Fruit fly (Drosophila melanogaster): ENCODE results near the gene Sec71.

Gene Sec71

DNA sequence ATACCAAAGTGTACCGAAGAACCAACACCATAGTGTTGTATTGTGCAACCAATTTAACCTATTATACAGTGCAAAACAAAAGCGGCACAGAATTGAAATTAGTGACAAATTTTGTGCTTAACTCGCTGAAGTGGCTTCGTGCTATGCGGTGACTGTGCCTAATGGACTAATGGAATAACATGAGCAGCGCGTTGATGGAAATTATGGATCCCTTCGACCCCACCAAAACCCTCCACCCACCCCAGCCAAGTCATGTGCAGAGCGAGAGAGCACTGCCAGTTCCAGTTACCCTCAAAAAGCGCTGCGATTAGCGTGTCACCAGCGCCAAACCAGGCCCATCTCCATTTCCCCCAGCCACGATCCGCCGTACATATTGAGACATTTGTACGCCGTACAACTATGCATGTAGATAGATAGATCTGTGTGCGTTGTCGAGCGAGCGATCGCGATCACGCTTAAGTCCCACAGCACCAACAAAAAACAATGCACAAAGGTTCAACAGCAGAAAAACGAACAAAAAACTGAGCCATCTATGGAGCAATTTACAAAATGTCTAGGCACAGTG, 8.8 kb downstream of the Sec71 start (continued):
- TF ChIP-seq corto (GFP tag; optimal IDR thresholded peaks at IDR 0.05) (no peak), CG18764 (GFP tag; optimal IDR thresholded peaks at IDR 0.05) (no peak), sob (GFP tag; IDR thresholded peaks at IDR 0.05) (no peak), D19A (tag; optimal IDR thresholded peaks at IDR 0.05) (no peak), CG32532 (GFP tag; IDR thresholded peaks at IDR 0.05) (0 out of 2 replicates have a peak, but pooled peaks have one; percentile 18), Elba2 (GFP tag; optimal IDR thresholded peaks at IDR 0.05) (no peak), Ets65A (GFP tag) (no peak), CG17829 (tag; optimal IDR thresholded peaks at IDR 0.05) (no peak), CG6683 (GFP tag; optimal IDR thresholded peaks at IDR 0.05) (no peak), tna (GFP tag; IDR thresholded peaks at IDR 0.05; ENCODE audit: partially characterized antibody) (no peak), tap (tag; optimal IDR thresholded peaks at IDR 0.05) (no peak), CG7786 (GFP tag; optimal IDR thresholded peaks at IDR 0.05) (no peak), CG4360 (GFP tag; IDR thresholded peaks at IDR 0.05) (no peak), Hsf (GFP tag; optimal IDR thresholded peaks at IDR 0.05) (no peak), Adf1 (GFP tag; IDR thresholded peaks at IDR 0.05) (peak; percentile 22; the same call in 1 of the 2 replicates), CG10565 (GFP tag; optimal IDR thresholded peaks at IDR 0.05) (no peak), crp (GFP tag; optimal IDR thresholded peaks at IDR 0.05) (no peak), Sin3A (optimal IDR thresholded peaks at IDR 0.05) (no peak), Med (GFP tag) (peak; percentile 60), vvl (GFP tag; IDR thresholded peaks at IDR 0.05) (peak; percentile 46; the same call in 1 of the 2 replicates), CG31388 (GFP tag; optimal IDR thresholded peaks at IDR 0.05) (no peak), nerfin-2 (GFP tag; IDR thresholded peaks at IDR 0.05; ENCODE audit: partially characterized antibody) (no peak), Scr (GFP tag; IDR thresholded peaks at IDR 0.05; ENCODE audit: partially characterized antibody) (no peak), crc (GFP tag; optimal IDR thresholded peaks at IDR 0.05) (no peak), Max (GFP tag; optimal IDR thresholded peaks at IDR 0.05) (no peak), dm (GFP tag; optimal IDR thresholded peaks at IDR 0.05) (no peak), D19B (GFP tag; optimal IDR thresholded peaks at IDR 0.05) (no peak), tgo (GFP tag; IDR thresholded peaks at IDR 0.05) (no peak), pb (GFP tag; optimal IDR thresholded peaks at IDR 0.05) (no peak), salm (tag; optimal IDR thresholded peaks at IDR 0.05) (no peak), crol (GFP tag; IDR thresholded peaks at IDR 0.05) (peak; percentile 45; the same call in 1 of the 2 replicates)

dm6 chr2L:13803032-13803661, 9.8 kb downstream of the Sec71 start, which contains the start of gene CAH1:
CAH1 (plus strand) TSS chr2L:13803626.
- TF ChIP-seq sug (tag; optimal IDR thresholded peaks at IDR 0.05), result peak; percentile 47
- TF ChIP-seq CG34224 (GFP tag; IDR thresholded peaks at IDR 0.05; ENCODE audit: partially characterized antibody), result no peak
- TF ChIP-seq CG10274 (GFP tag; optimal IDR thresholded peaks at IDR 0.05), result no peak
- 0 out of 2 replicates have a peak, but pooled peaks have one; percentile 43 for TF ChIP-seq CG9932 (GFP tag; IDR thresholded peaks at IDR 0.05)
- peak; percentile 83 for TF ChIP-seq CG12769 (tag; optimal IDR thresholded peaks at IDR 0.05)
- TF ChIP-seq slbo (GFP tag; IDR thresholded peaks at IDR 0.05), result 0 out of 2 replicates have a peak, but pooled peaks have one; percentile 5
- TF ChIP-seq CG2202 (tag; optimal IDR thresholded peaks at IDR 0.05), result no peak
- no peak for TF ChIP-seq CG30431 (GFP tag; optimal IDR thresholded peaks at IDR 0.05)
- TF ChIP-seq CG6175 (GFP tag; IDR thresholded peaks at IDR 0.05), result 0 out of 3 replicates have a peak, but pooled peaks have one; percentile 61
- peak; percentile 71 for TF ChIP-seq exex (tag; optimal IDR thresholded peaks at IDR 0.05)
- TF ChIP-seq Lhr (GFP tag; optimal IDR thresholded peaks at IDR 0.05), result no peak
- no peak for TF ChIP-seq CG10654 (GFP tag; optimal IDR thresholded peaks at IDR 0.05)
- no peak for TF ChIP-seq Dfd (GFP tag; optimal IDR thresholded peaks at IDR 0.05)
- no peak for TF ChIP-seq CG5180 (GFP tag; optimal IDR thresholded peaks at IDR 0.05)
- no peak for TF ChIP-seq prd (optimal IDR thresholded peaks at IDR 0.05)
- no peak for TF ChIP-seq prd (GFP tag; IDR thresholded peaks at IDR 0.05)
- no peak for TF ChIP-seq fru (optimal IDR thresholded peaks at IDR 0.05)
- TF ChIP-seq lab (GFP tag; optimal IDR thresholded peaks at IDR 0.05), result peak; percentile 23
- TF ChIP-seq pan (optimal IDR thresholded peaks at IDR 0.05), result no peak
- peak in 1 of 2 experiments; percentile 40 for TF ChIP-seq pan (GFP tag; optimal IDR thresholded peaks at IDR 0.05 in 1 of 2, IDR thresholded peaks at IDR 0.05 in 1 of 2)
- no peak for TF ChIP-seq Scr (GFP tag; IDR thresholded peaks at IDR 0.05; ENCODE audit: partially characterized antibody)

All from whole organism, embryonic.